Worm (Caenorhabditis elegans) whole organism, L4 larva: ENCODE results near the gene T13C5.9.

Experiments
- ceh-82 ChIP-seq: sonication (generic microtip); optimal IDR thresholded peaks from 2 replicates; lab custom pipeline; 2017; ENCODE audit warnings: missing biosample characterization, missing genetic modification characterization
- mep-1 ChIP-seq: fragments of 150-350 bp; sonication (generic microtip); optimal IDR thresholded peaks from 3 replicates; lab custom pipeline; 2014; ENCODE audit warnings: missing biosample characterization, missing genetic modification characterization
- tra-1 ChIP-seq: fragments of 200-800 bp; sonication (Bioruptor generic); IDR thresholded peaks from 2 replicates; pipeline ENCODE4 v1.3.6; 2022; ENCODE audit warnings: missing genetic modification reagents, missing genetic modification characterization, missing compliant biosample characterization
- unc-130 ChIP-seq: sonication (generic microtip); optimal IDR thresholded peaks from 2 replicates; lab custom pipeline; 2016; ENCODE audit warnings: missing genetic modification reagents, missing genetic modification characterization, missing compliant biosample characterization
- zfp-3 ChIP-seq: fragments of 200-800 bp; sonication (Bioruptor generic); conservative IDR thresholded peaks from 2 replicates; pipeline ENCODE4 v1.3.6; 2022; ENCODE audit warnings: missing genetic modification reagents, missing genetic modification characterization, missing compliant biosample characterization

- TF ChIP-seq ceh-82 (tag; lab: Kevin White, UChicago), result no peak
- TF ChIP-seq mep-1, result no peak
- TF ChIP-seq unc-130 (GFP tag; lab: Kevin White, UChicago), result no peak
- TF ChIP-seq tra-1, result peak; percentile 56; the same call in 1 of the 2 replicates
- TF ChIP-seq zfp-3 (GFP tag; lab: Robert Waterston, UW), result no peak
Observed at ce11 chrX:6169252-6169651, 20.8 kb upstream of the T13C5.9 start, which contains the start of gene T25B2.2.
